Worm (Caenorhabditis elegans) whole organism, L2 larva: Measurements from ENCODE around the gene sod-5.

Experiments
- ama-1 ChIP-seq: fragments of 150-350 bp; optimal IDR thresholded peaks from 2 replicates; lab custom pipeline; 2018; ENCODE audit warnings: inconsistent platforms
- fos-1 ChIP-seq: fragments of 150-350 bp; optimal IDR thresholded peaks from 2 replicates; lab custom pipeline; 2014; ENCODE audit warnings: missing biosample characterization, missing genetic modification characterization
- lin-11 ChIP-seq: fragments of 150-350 bp; sonication (generic microtip); optimal IDR thresholded peaks from 2 replicates; lab custom pipeline; 2014; ENCODE audit warnings: missing biosample characterization, missing genetic modification characterization, inconsistent platforms, mixed read lengths
- lin-39 ChIP-seq: fragments of 150-350 bp; optimal IDR thresholded peaks from 2 replicates; lab custom pipeline; 2014; ENCODE audit warnings: missing biosample characterization, missing genetic modification reagents, missing genetic modification characterization
- mdl-1 ChIP-seq, 2 experiments: fragments of 150-350 bp in 1 of 2; sonication (generic microtip) in 1 of 2; optimal IDR thresholded peaks; 2 replicates each; lab custom pipeline; 2017; ENCODE audit warnings: missing biosample characterization in 2 of 2, missing genetic modification characterization in 2 of 2
- nhr-11 ChIP-seq: fragments of 150-350 bp; optimal IDR thresholded peaks from 2 replicates; lab custom pipeline; 2014; ENCODE audit warnings: missing biosample characterization, missing genetic modification characterization
- nhr-77 ChIP-seq: fragments of 150-350 bp; optimal IDR thresholded peaks from 2 replicates; lab custom pipeline; 2014; ENCODE audit warnings: missing biosample characterization, missing genetic modification characterization
- snpc-4 ChIP-seq: fragments of 150-350 bp; optimal IDR thresholded peaks from 2 replicates; lab custom pipeline; 2014; ENCODE audit warnings: missing biosample characterization, missing genetic modification characterization
- unc-55 ChIP-seq: fragments of 150-350 bp; sonication (generic microtip); optimal IDR thresholded peaks from 3 replicates; lab custom pipeline; 2014; ENCODE audit warnings: missing biosample characterization, missing genetic modification reagents, missing genetic modification characterization
- unc-62 ChIP-seq: fragments of 150-350 bp; optimal IDR thresholded peaks from 2 replicates; lab custom pipeline; 2014; ENCODE audit warnings: missing biosample characterization, missing genetic modification reagents, missing genetic modification characterization
- zag-1 ChIP-seq: fragments of 150-350 bp; optimal IDR thresholded peaks from 2 replicates; lab custom pipeline; 2014; ENCODE audit warnings: missing biosample characterization, missing genetic modification characterization

DNA sequence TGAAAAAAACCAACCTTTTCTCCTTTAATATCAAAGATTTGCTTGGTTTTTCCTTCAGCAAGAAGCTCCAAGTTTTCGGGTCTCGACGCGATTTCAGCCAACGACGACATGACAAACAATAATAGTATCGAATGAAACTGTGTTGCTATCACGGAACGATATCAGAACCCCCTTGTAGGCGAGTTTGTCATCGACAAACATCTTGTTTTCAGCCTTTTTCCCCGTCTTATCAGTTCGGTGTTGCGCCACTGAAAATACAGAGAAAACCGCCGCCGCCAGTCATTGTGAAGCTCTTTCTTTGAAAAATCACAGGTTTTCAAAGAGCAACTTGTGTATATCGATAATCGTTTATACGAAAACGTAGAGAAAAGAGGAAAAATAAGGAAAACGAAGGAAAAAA, 45.0 kb upstream of the sod-5 start, which contains the start of gene paic-1:
- TF ChIP-seq unc-55 (no peak), zag-1 (tag; lab: Kevin White, UChicago) (no peak), lin-39 (no peak), snpc-4 (no peak), lin-11 (tag; lab: Kevin White, UChicago) (no peak), unc-62 (GFP tag; lab: Kevin White, UChicago) (no peak), nhr-77 (tag; lab: Kevin White, UChicago) (no peak), mdl-1 (tag; optimal IDR thresholded peaks at IDR 0.05; lab: Kevin White, UChicago) (no peak), fos-1 (tag; lab: Kevin White, UChicago) (peak; percentile 57), nhr-11 (tag; lab: Kevin White, UChicago) (no peak), ama-1 (lab: Kevin White, UChicago) (no peak)
